Worm (Caenorhabditis elegans): ENCODE measurements around the gene C14B4.2.
"Not testable (repeated sequence)": the region's sequence is repeated elsewhere in the genome, so short reads cannot be mapped to it uniquely, and the experiment has no call there.

C14B4.2 gene

ce11 chrV:19329263-19329662 is 33.2 kb downstream of the C14B4.2 start, which contains the start of gene fbxb-65:
Gene fbxb-65, plus strand, starts transcription at chrV:19329563.
- TF ChIP-seq nhr-77 (tag; optimal IDR thresholded peaks at IDR 0.05): no peak
- TF ChIP-seq snpc-4 (tag; optimal IDR thresholded peaks at IDR 0.05): no peak
- TF ChIP-seq unc-62 (GFP tag; optimal IDR thresholded peaks at IDR 0.05): no peak
- TF ChIP-seq nhr-12 (tag; optimal IDR thresholded peaks at IDR 0.05): no peak
- no peak for TF ChIP-seq lin-11 (tag; optimal IDR thresholded peaks at IDR 0.05)

ce11 chrV:19325436-19325835 is 37.0 kb downstream of the C14B4.2 start:
- TF ChIP-seq mbf-1 (tag; optimal IDR thresholded peaks at IDR 0.05): no peak
- no peak for TF ChIP-seq blmp-1 (tag; optimal IDR thresholded peaks at IDR 0.05; ENCODE audit: insufficient read depth)
- no peak for TF ChIP-seq nhr-23 (tag; optimal IDR thresholded peaks at IDR 0.05)
- no peak for TF ChIP-seq nhr-237 (tag; optimal IDR thresholded peaks at IDR 0.05)
- no peak for TF ChIP-seq nhr-77 (tag; optimal IDR thresholded peaks at IDR 0.05)
- TF ChIP-seq lin-13 (GFP tag; optimal IDR thresholded peaks at IDR 0.05): no peak

- TF ChIP-seq blmp-1 (tag; optimal IDR thresholded peaks at IDR 0.05; ENCODE audit: insufficient read depth): no peak
- no peak for TF ChIP-seq aly-2 (tag; optimal IDR thresholded peaks at IDR 0.05)
- TF ChIP-seq peb-1 (tag; optimal IDR thresholded peaks at IDR 0.05): no peak
- TF ChIP-seq sma-9 (GFP tag; optimal IDR thresholded peaks at IDR 0.05): no peak
- TF ChIP-seq sma-9 (tag; optimal IDR thresholded peaks at IDR 0.05): no peak
- TF ChIP-seq nhr-25 (tag; optimal IDR thresholded peaks at IDR 0.05): no peak
- no peak for TF ChIP-seq fos-1 (tag; optimal IDR thresholded peaks at IDR 0.05)
- no peak for TF ChIP-seq lin-39 (tag; optimal IDR thresholded peaks at IDR 0.05)
- no peak for TF ChIP-seq dmd-4 (tag; optimal IDR thresholded peaks at IDR 0.05)
These were observed 40.1 kb downstream of the C14B4.2 start, which contains the start of gene C43D7.4 for ce11 chrV:19322387-19322786. Gene C43D7.4, minus strand, starts transcription at chrV:19322487.

- TF ChIP-seq aly-2 (tag; optimal IDR thresholded peaks at IDR 0.05): no peak
- no peak for TF ChIP-seq nhr-21 (tag; optimal IDR thresholded peaks at IDR 0.05)
- TF ChIP-seq mdl-1 (tag; optimal IDR thresholded peaks at IDR 0.05): no peak
- TF ChIP-seq sma-3 (GFP tag; optimal IDR thresholded peaks at IDR 0.05): no peak
- no peak for TF ChIP-seq nhr-237 (tag; optimal IDR thresholded peaks at IDR 0.05)
These were observed 42.1 kb downstream of the C14B4.2 start, which contains the start of gene sdz-6 for ce11 chrV:19320385-19320784. Gene sdz-6, plus strand, starts transcription at chrV:19320613.

ce11 chrV:19319460-19319995 is 42.9 kb downstream of the C14B4.2 start, which contains the start of gene C43D7.7:
Gene C43D7.7, minus strand, starts transcription at chrV:19319510.
- peak; percentile 38 for TF ChIP-seq fos-1 (tag; optimal IDR thresholded peaks at IDR 0.05)
- TF ChIP-seq egl-27 (tag; optimal IDR thresholded peaks at IDR 0.05): no peak
- TF ChIP-seq ama-1 (optimal IDR thresholded peaks at IDR 0.05): no peak

- not testable (repeated sequence) for TF ChIP-seq nhr-25, nhr-21, nhr-11 (tag; optimal IDR thresholded peaks at IDR 0.05)
These were observed 45.4 kb downstream of the C14B4.2 start, which contains the start of gene srh-208 for ce11 chrV:19317058-19317457. Gene srh-208, plus strand, starts transcription at chrV:19317358.

ce11 chrV:19312975-19313374 is 49.5 kb downstream of the C14B4.2 start, which contains the start of gene fbxb-64:
Gene fbxb-64, plus strand, starts transcription at chrV:19313275.
- TF ChIP-seq mab-5 (tag; optimal IDR thresholded peaks at IDR 0.05): no peak
- no peak for TF ChIP-seq gmeb-1 (tag; optimal IDR thresholded peaks at IDR 0.05)
- TF ChIP-seq zag-1 (tag; optimal IDR thresholded peaks at IDR 0.05): no peak
- no peak for TF ChIP-seq nhr-10 (tag; optimal IDR thresholded peaks at IDR 0.05)
- TF ChIP-seq sem-4 (tag; optimal IDR thresholded peaks at IDR 0.05): no peak
- TF ChIP-seq nhr-25 (tag; optimal IDR thresholded peaks at IDR 0.05): no peak

- TF ChIP-seq fos-1 (tag; optimal IDR thresholded peaks at IDR 0.05) (no peak), unc-55 (GFP tag; optimal IDR thresholded peaks at IDR 0.05) (no peak), sem-4 (tag; optimal IDR thresholded peaks at IDR 0.05) (no peak), nhr-21 (tag; optimal IDR thresholded peaks at IDR 0.05) (no peak), ceh-82 (tag; optimal IDR thresholded peaks at IDR 0.05) (no peak), ceh-16 (tag; optimal IDR thresholded peaks at IDR 0.05) (no peak), crh-2 (tag; optimal IDR thresholded peaks at IDR 0.05) (no peak), R02D3.7 (tag; optimal IDR thresholded peaks at IDR 0.05) (no peak)
These were observed 51.1 kb downstream of the C14B4.2 start, which contains the start of gene C43D7.8 for ce11 chrV:19311391-19311790. Gene C43D7.8, minus strand, starts transcription at chrV:19311491.

All from whole organism, L2 larva.